Worm (Caenorhabditis elegans) whole organism, young adult: ENCODE results near the gene Y53G8AL.1.

ENCODE experiments used
- B0035.1 ChIP-seq: sonication (generic microtip); optimal IDR thresholded peaks from 2 replicates; lab custom pipeline; 2016; ENCODE audit warnings: missing genetic modification characterization, mild to moderate bottlenecking, missing compliant biosample characterization, missing genotype, missing genetic modification reagents
- C06A6.2 ChIP-seq: fragments of 200-800 bp; sonication (Bioruptor generic); conservative IDR thresholded peaks from 2 replicates; pipeline ENCODE4 v1.3.6; 2022; ENCODE audit warnings: missing genetic modification characterization, missing compliant biosample characterization
- attf-5 ChIP-seq: fragments of 200-800 bp; sonication (Bioruptor generic); optimal IDR thresholded peaks from 2 replicates; lab custom pipeline; 2018; ENCODE audit warnings: mild to moderate bottlenecking, missing genetic modification characterization, missing compliant biosample characterization
- bed-1 ChIP-seq: fragments of 200-800 bp; sonication (Bioruptor generic); IDR thresholded peaks from 2 replicates; pipeline ENCODE4 v1.3.6; 2022; ENCODE audit warnings: missing genetic modification reagents, missing genetic modification characterization, missing compliant biosample characterization
- dpff-1 ChIP-seq: sonication (generic microtip); optimal IDR thresholded peaks from 2 replicates; lab custom pipeline; 2017; ENCODE audit warnings: mild to moderate bottlenecking, missing genetic modification characterization, missing compliant biosample characterization
- efl-1 ChIP-seq: fragments of 150-350 bp; optimal IDR thresholded peaks from 2 replicates; lab custom pipeline; 2014; ENCODE audit warnings: missing biosample characterization, missing genetic modification reagents, missing genetic modification characterization
- hmg-20 ChIP-seq: fragments of 200-800 bp; sonication (Bioruptor generic); IDR thresholded peaks from 2 replicates; pipeline ENCODE4 v1.3.6; 2022; ENCODE audit warnings: missing genetic modification reagents, missing genetic modification characterization, missing compliant biosample characterization
- lin-35 ChIP-seq, 3 experiments: fragments of 150-350 bp in 2 of 3; sonication (generic microtip) in 1 of 3; optimal IDR thresholded peaks; 2 replicates each; lab custom pipeline; 2014 to 2018; ENCODE audit warnings: missing biosample characterization in 3 of 3, missing genetic modification characterization in 3 of 3, missing genetic modification reagents in 3 of 3
- mxl-1 ChIP-seq: sonication (generic microtip); optimal IDR thresholded peaks from 2 replicates; lab custom pipeline; 2016; ENCODE audit warnings: missing genetic modification characterization, missing compliant biosample characterization
- nhr-90 ChIP-seq: sonication (generic microtip); optimal IDR thresholded peaks from 2 replicates; lab custom pipeline; 2016; ENCODE audit warnings: missing genotype, mild to moderate bottlenecking, missing genetic modification characterization, missing compliant biosample characterization
- rcor-1 ChIP-seq: fragments of 200-800 bp; sonication (Bioruptor generic); IDR thresholded peaks from 2 replicates; pipeline ENCODE4 v1.3.6; 2022; ENCODE audit warnings: missing genetic modification reagents, missing genetic modification characterization, missing compliant biosample characterization
- snpc-4 ChIP-seq, 5 experiments: fragments of 150-350 bp in 1 of 5; sonication (generic microtip) in 4 of 5; optimal IDR thresholded peaks; 2 replicates each; lab custom pipeline; 2014 to 2018; ENCODE audit warnings: missing genetic modification characterization in 5 of 5, missing biosample characterization in 3 of 5, antibody characterized with exemption in 2 of 5, mild to moderate bottlenecking in 2 of 5, missing compliant biosample characterization in 2 of 5, missing genotype in 2 of 5, moderate library complexity in 2 of 5, missing genetic modification reagents in 1 of 5
- unc-62 ChIP-seq: fragments of 150-350 bp; optimal IDR thresholded peaks from 2 replicates; lab custom pipeline; 2014; ENCODE audit warnings: missing biosample characterization, missing genetic modification reagents, missing genetic modification characterization
- ztf-18 ChIP-seq: sonication (generic microtip); optimal IDR thresholded peaks from 2 replicates; lab custom pipeline; 2016; ENCODE audit warnings: missing genotype, mild to moderate bottlenecking, missing genetic modification characterization, missing compliant biosample characterization

DNA sequence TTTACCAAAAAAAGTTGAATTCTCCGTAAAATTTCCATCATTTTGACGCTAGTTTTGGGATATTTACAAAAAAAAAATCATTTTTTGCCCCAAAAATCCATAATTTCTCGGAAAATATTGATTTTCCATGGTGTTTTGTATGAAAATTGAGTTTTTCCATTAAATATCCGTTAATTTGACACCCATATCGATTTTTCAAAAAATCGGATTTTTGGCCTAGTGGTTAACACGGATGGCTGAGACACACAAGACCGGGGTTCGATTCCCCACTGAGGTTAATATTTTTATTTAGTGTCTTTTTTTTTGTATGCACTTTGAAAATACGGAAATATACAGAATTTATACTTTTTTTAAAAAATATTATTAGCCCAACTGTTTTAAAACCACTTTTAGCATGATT lies 47.7 kb upstream of the Y53G8AL.1 start:
- TF ChIP-seq C06A6.2 (GFP tag; lab: Robert Waterston, UW) (no peak), hmg-20 (no peak), B0035.1 (tag; lab: Kevin White, UChicago) (no peak), nhr-90 (no peak), dpff-1 (tag; lab: Kevin White, UChicago) (no peak), mxl-1 (tag; lab: Kevin White, UChicago) (no peak), lin-35 (GFP tag; optimal IDR thresholded peaks at IDR 0.05; lab: Kevin White, UChicago) (no peak), attf-5 (GFP tag; lab: Kevin White, UChicago) (no peak), ztf-18 (tag; lab: Kevin White, UChicago) (no peak), snpc-4 (GFP tag; optimal IDR thresholded peaks at IDR 0.05; lab: Kevin White, UChicago) (no peak), snpc-4 (tag; optimal IDR thresholded peaks at IDR 0.05; lab: Kevin White, UChicago) (no peak), unc-62 (GFP tag; lab: Kevin White, UChicago) (no peak), rcor-1 (GFP tag; lab: Robert Waterston, UW) (no peak), bed-1 (GFP tag; lab: Robert Waterston, UW) (no peak), efl-1 (GFP tag; lab: Kevin White, UChicago) (no peak)
